Fruit fly (Drosophila melanogaster) whole organism, embryonic: Measurements from ENCODE around the gene kra.
A peak's percentile ranks its signal among the peaks of the same experiment; 100 is the strongest.

Source experiments
- BtbVII ChIP-seq: fragments of 200-800 bp; sonication (Bioruptor generic); optimal IDR thresholded peaks from 3 replicates; lab custom pipeline; 2017; ENCODE audit warnings: missing biosample characterization, mild to moderate bottlenecking, missing genetic modification characterization
- CG1233 ChIP-seq: fragments of 200-800 bp; sonication (Bioruptor generic); optimal IDR thresholded peaks from 4 replicates; lab custom pipeline; 2018; ENCODE audit warnings: missing biosample characterization, mild to moderate bottlenecking, missing genetic modification characterization
- CG14050 ChIP-seq: fragments of 200-800 bp; sonication (Bioruptor generic); IDR thresholded peaks from 3 replicates; pipeline ENCODE4 v1.3.6; 2022; ENCODE audit warnings: missing biosample characterization, missing genetic modification characterization
- CG14710 ChIP-seq: fragments of 200-800 bp; sonication (Bioruptor generic); optimal IDR thresholded peaks from 3 replicates; lab custom pipeline; 2019; ENCODE audit warnings: missing biosample characterization, mild to moderate bottlenecking, missing genetic modification characterization, moderate library complexity
- CG15479 ChIP-seq: fragments of 200-800 bp; sonication (Bioruptor generic); optimal IDR thresholded peaks from 3 replicates; lab custom pipeline; 2019; ENCODE audit warnings: missing biosample characterization, mild to moderate bottlenecking, missing genetic modification characterization, moderate library complexity
- CG15696 ChIP-seq: fragments of 200-800 bp; sonication (Bioruptor generic); optimal IDR thresholded peaks from 2 replicates; lab custom pipeline; 2019; ENCODE audit warnings: missing biosample characterization, mild to moderate bottlenecking, missing genetic modification characterization, moderate library complexity
- CG1603 ChIP-seq: fragments of 200-800 bp; sonication (Bioruptor generic); optimal IDR thresholded peaks from 2 replicates; lab custom pipeline; 2019; ENCODE audit warnings: missing biosample characterization, mild to moderate bottlenecking, missing genetic modification characterization, moderate library complexity
- CG17186 ChIP-seq: fragments of 200-800 bp; sonication (Bioruptor generic); optimal IDR thresholded peaks from 3 replicates; lab custom pipeline; 2017; ENCODE audit warnings: missing biosample characterization, missing genetic modification reagents, missing genetic modification characterization
- CG18262 ChIP-seq: fragments of 200-800 bp; optimal IDR thresholded peaks from 3 replicates; lab custom pipeline; 2019; ENCODE audit warnings: missing biosample characterization, mild to moderate bottlenecking, missing genetic modification characterization, moderate library complexity
- CG30403 ChIP-seq: fragments of 200-800 bp; sonication (Bioruptor generic); optimal IDR thresholded peaks from 3 replicates; lab custom pipeline; 2016; ENCODE audit warnings: missing biosample characterization, missing genetic modification characterization
- CG30431 ChIP-seq: fragments of 200-800 bp; sonication (Bioruptor generic); optimal IDR thresholded peaks from 2 replicates; lab custom pipeline; 2017; ENCODE audit warnings: missing biosample characterization, missing genetic modification characterization
- CG31365 ChIP-seq: fragments of 200-800 bp; sonication (Bioruptor generic); optimal IDR thresholded peaks from 2 replicates; lab custom pipeline; 2018; ENCODE audit warnings: missing biosample characterization, mild to moderate bottlenecking, missing genetic modification characterization
- CG4424 ChIP-seq: fragments of 200-800 bp; sonication (Bioruptor generic); optimal IDR thresholded peaks from 3 replicates; lab custom pipeline; 2016; ENCODE audit warnings: missing biosample characterization, missing genetic modification characterization
- CG6689 ChIP-seq: fragments of 200-800 bp; sonication (Bioruptor generic); IDR thresholded peaks from 2 replicates; pipeline ENCODE4 v1.3.6; 2022; ENCODE audit warnings: missing biosample characterization, missing genetic modification characterization
- CG7556 ChIP-seq: fragments of 200-800 bp; sonication (Bioruptor generic); optimal IDR thresholded peaks from 2 replicates; lab custom pipeline; 2017; ENCODE audit warnings: missing biosample characterization, mild to moderate bottlenecking, missing genetic modification characterization
- CG9932 ChIP-seq: fragments of 200-800 bp; sonication (Bioruptor generic); IDR thresholded peaks from 2 replicates; pipeline ENCODE4 v1.3.6; 2022; ENCODE audit warnings: missing biosample characterization, missing genetic modification characterization
- CoRest ChIP-seq: fragments of 200-800 bp; sonication (Bioruptor generic); optimal IDR thresholded peaks from 3 replicates; lab custom pipeline; 2018; ENCODE audit warnings: missing biosample characterization, mild to moderate bottlenecking, missing genetic modification characterization, moderate library complexity
- D19A ChIP-seq: fragments of 200-800 bp; optimal IDR thresholded peaks from 3 replicates; lab custom pipeline; 2019; ENCODE audit warnings: missing biosample characterization, mild to moderate bottlenecking, missing genetic modification characterization, moderate library complexity
- Dp ChIP-seq: fragments of 200-800 bp; sonication (Bioruptor generic); optimal IDR thresholded peaks from 2 replicates; lab custom pipeline; 2018; ENCODE audit warnings: missing biosample characterization, mild to moderate bottlenecking, missing genetic modification characterization, moderate library complexity
- Ets97D ChIP-seq: fragments of 200-800 bp; sonication (Bioruptor generic); optimal IDR thresholded peaks from 3 replicates; lab custom pipeline; 2016; ENCODE audit warnings: missing biosample characterization, missing genetic modification characterization
- HLHmδ ChIP-seq: fragments of 200-800 bp; sonication (Bioruptor generic); optimal IDR thresholded peaks from 2 replicates; lab custom pipeline; 2018; ENCODE audit warnings: missing biosample characterization, mild to moderate bottlenecking, missing genetic modification characterization, moderate library complexity
- Hey ChIP-seq: fragments of 200-800 bp; sonication (Bioruptor generic); optimal IDR thresholded peaks from 3 replicates; lab custom pipeline; 2018; ENCODE audit warnings: missing biosample characterization, mild to moderate bottlenecking, missing genetic modification characterization
- Hr39 ChIP-seq: fragments of >200 bp; optimal IDR thresholded peaks from 2 replicates; lab custom pipeline; 2017
- Kr ChIP-seq: fragments of 200-800 bp; sonication (Bioruptor generic); optimal IDR thresholded peaks from 2 replicates; lab custom pipeline; 2017; ENCODE audit warnings: missing biosample characterization, mild to moderate bottlenecking, missing genetic modification characterization
- NK7.1 ChIP-seq: fragments of 200-800 bp; sonication (Bioruptor generic); optimal IDR thresholded peaks from 3 replicates; lab custom pipeline; 2016; ENCODE audit warnings: missing biosample characterization, missing genetic modification characterization
- Nf-YC ChIP-seq: fragments of 200-800 bp; optimal IDR thresholded peaks from 3 replicates; lab custom pipeline; 2019; ENCODE audit warnings: missing biosample characterization, mild to moderate bottlenecking, missing genetic modification characterization, moderate library complexity
- Side ChIP-seq: fragments of 200-800 bp; sonication (Bioruptor generic); optimal IDR thresholded peaks from 2 replicates; lab custom pipeline; 2016; ENCODE audit warnings: missing biosample characterization, missing genetic modification characterization
- Sry-β ChIP-seq: fragments of 200-800 bp; sonication (Bioruptor generic); optimal IDR thresholded peaks from 2 replicates; lab custom pipeline; 2018; ENCODE audit warnings: missing biosample characterization, mild to moderate bottlenecking, missing genetic modification characterization, moderate library complexity
- Stat92E ChIP-seq, 3 experiments: fragments of >200 bp in 2 of 3; fragments of 200-800 bp in 1 of 3; sonication (Bioruptor generic) in 1 of 3; optimal IDR thresholded peaks; 2 replicates each; lab custom pipeline; 2017 to 2019; ENCODE audit warnings: missing biosample characterization in 3 of 3, missing genetic modification characterization in 3 of 3, mild to moderate bottlenecking in 1 of 3, moderate library complexity in 1 of 3
- YL-1 ChIP-seq: fragments of 200-800 bp; sonication (Bioruptor generic); optimal IDR thresholded peaks from 3 replicates; lab custom pipeline; 2017; ENCODE audit warnings: missing biosample characterization, mild to moderate bottlenecking, missing genetic modification characterization
- ato ChIP-seq: fragments of 200-800 bp; sonication (Bioruptor generic); IDR thresholded peaks from 2 replicates; pipeline ENCODE4 v1.3.6; 2022; ENCODE audit warnings: missing biosample characterization, missing genetic modification characterization; ENCODE audit not compliant: partially characterized antibody
- bbx ChIP-seq: fragments of 200-800 bp; sonication (Bioruptor generic); IDR thresholded peaks from 2 replicates; pipeline ENCODE4 v1.3.6; 2022; ENCODE audit warnings: missing biosample characterization, missing genetic modification characterization; ENCODE audit not compliant: partially characterized antibody
- crc ChIP-seq: fragments of 200-800 bp; sonication (Bioruptor generic); optimal IDR thresholded peaks from 2 replicates; lab custom pipeline; 2016; ENCODE audit warnings: missing biosample characterization, missing genetic modification characterization
- danr ChIP-seq: fragments of 200-800 bp; sonication (Bioruptor generic); IDR thresholded peaks from 2 replicates; pipeline ENCODE4 v1.3.6; 2022; ENCODE audit warnings: missing biosample characterization, missing genetic modification characterization
- dati ChIP-seq: fragments of 200-800 bp; sonication (Bioruptor generic); IDR thresholded peaks from 2 replicates; pipeline ENCODE4 v1.3.6; 2022; ENCODE audit warnings: missing biosample characterization, missing genetic modification characterization
- dmrt11E ChIP-seq: fragments of 200-800 bp; sonication (Bioruptor generic); optimal IDR thresholded peaks from 3 replicates; lab custom pipeline; 2018; ENCODE audit warnings: missing biosample characterization, mild to moderate bottlenecking, missing genetic modification characterization, moderate library complexity
- eve ChIP-seq, 2 experiments: fragments of >200 bp; optimal IDR thresholded peaks; 2 replicates each; lab custom pipeline; 2017; ENCODE audit warnings: missing biosample characterization in 2 of 2, missing genetic modification characterization in 2 of 2
- eyg ChIP-seq: fragments of 200-800 bp; sonication (Bioruptor generic); optimal IDR thresholded peaks from 3 replicates; lab custom pipeline; 2016; ENCODE audit warnings: missing biosample characterization, missing genetic modification characterization
- gem ChIP-seq: fragments of 200-800 bp; sonication (Bioruptor generic); optimal IDR thresholded peaks from 2 replicates; lab custom pipeline; 2019; ENCODE audit warnings: missing biosample characterization, mild to moderate bottlenecking, missing genetic modification characterization, moderate library complexity
- gsb-n ChIP-seq: fragments of 200-800 bp; sonication (Bioruptor generic); optimal IDR thresholded peaks from 3 replicates; lab custom pipeline; 2018; ENCODE audit warnings: missing biosample characterization, mild to moderate bottlenecking, missing genetic modification characterization
- ind ChIP-seq: fragments of 200-800 bp; sonication (Bioruptor generic); optimal IDR thresholded peaks from 3 replicates; lab custom pipeline; 2016; ENCODE audit warnings: missing biosample characterization, missing genetic modification characterization
- jumu ChIP-seq: fragments of 200-800 bp; sonication (Bioruptor generic); optimal IDR thresholded peaks from 3 replicates; lab custom pipeline; 2016; ENCODE audit warnings: missing biosample characterization, missing genetic modification characterization
- mirr ChIP-seq: fragments of 200-800 bp; sonication (Bioruptor generic); optimal IDR thresholded peaks from 3 replicates; lab custom pipeline; 2018; ENCODE audit warnings: missing biosample characterization, mild to moderate bottlenecking, missing genetic modification characterization
- otp ChIP-seq: fragments of 200-800 bp; sonication (Bioruptor generic); IDR thresholded peaks from 3 replicates; pipeline ENCODE4, ENCODE4 v1.3.6; 2022; ENCODE audit warnings: missing biosample characterization, missing genetic modification characterization
- prd ChIP-seq, 3 experiments: fragments of >200 bp in 2 of 3; fragments of 200-800 bp in 1 of 3; sonication (Bioruptor generic) in 1 of 3; optimal IDR thresholded peaks in 2 of 3; IDR thresholded peaks in 1 of 3; 2 replicates in 2 of 3; 3 replicates in 1 of 3; pipeline versions ENCODE4 v1.3.6 to Lab custom; 2017 to 2022; ENCODE audit warnings: missing biosample characterization in 1 of 3, missing genetic modification characterization in 1 of 3
- rib ChIP-seq: fragments of 200-800 bp; sonication (Bioruptor generic); IDR thresholded peaks from 2 replicates; pipeline ENCODE4 v1.3.6; 2022; ENCODE audit warnings: missing biosample characterization, missing genetic modification characterization
- sisA ChIP-seq: fragments of 200-800 bp; sonication (Bioruptor generic); IDR thresholded peaks from 2 replicates; pipeline ENCODE4 v1.3.6; 2022; ENCODE audit warnings: missing biosample characterization, missing genetic modification characterization
- tin ChIP-seq: fragments of 200-800 bp; sonication (Bioruptor generic); optimal IDR thresholded peaks from 3 replicates; lab custom pipeline; 2016; ENCODE audit warnings: missing biosample characterization, missing genetic modification characterization
- unc-4 ChIP-seq: fragments of 200-800 bp; sonication (Bioruptor generic); IDR thresholded peaks from 2 replicates; pipeline ENCODE4 v1.3.6; 2022; ENCODE audit warnings: missing biosample characterization, missing genetic modification characterization; ENCODE audit not compliant: partially characterized antibody
- vfl ChIP-seq: fragments of 200-800 bp; sonication (Bioruptor generic); optimal IDR thresholded peaks from 2 replicates; lab custom pipeline; 2016; ENCODE audit warnings: missing biosample characterization, missing genetic modification characterization
- wek ChIP-seq: fragments of 200-800 bp; sonication (Bioruptor generic); optimal IDR thresholded peaks from 3 replicates; lab custom pipeline; 2018; ENCODE audit warnings: missing biosample characterization, mild to moderate bottlenecking, missing genetic modification characterization, moderate library complexity

The kra gene

dm6 chr3R:5564775-5565190 lies 36.2 kb downstream of the kra start, which contains the start of the genes CG14671 and CG12746 (continued):
- TF ChIP-seq D19A (tag; lab: Kevin White, UChicago) (no peak), unc-4 (0 out of 2 replicates have a peak, but pooled peaks have one; percentile 41), CG1603 (peak; percentile 38), dmrt11E (tag; lab: Kevin White, UChicago) (no peak), jumu (GFP tag; lab: Kevin White, UChicago) (no peak), vfl (no peak), NK7.1 (GFP tag; lab: Kevin White, UChicago) (no peak), danr (no peak), CG6689 (GFP tag; lab: Robert Waterston, UW) (no peak), eyg (no peak), CG1233 (no peak), eve (GFP tag; optimal IDR thresholded peaks at IDR 0.05; lab: Kevin White, UChicago) (no peak), CG14710 (tag; lab: Kevin White, UChicago) (peak; percentile 18), Side (GFP tag; lab: Kevin White, UChicago) (no peak), gsb-n (no peak), Nf-YC (tag; lab: Kevin White, UChicago) (peak; percentile 66), ato (GFP tag; lab: Robert Waterston, UW) (0 out of 2 replicates have a peak, but pooled peaks have one; percentile 19), rib (GFP tag; lab: Robert Waterston, UW) (no peak), CG31365 (no peak), Hr39 (lab: Kevin White, UChicago) (no peak), YL-1 (peak; percentile 38), HLHmδ (GFP tag; lab: Kevin White, UChicago) (no peak), prd (optimal IDR thresholded peaks at IDR 0.05; lab: Kevin White, UChicago) (no peak), prd (GFP tag; IDR thresholded peaks at IDR 0.05; lab: Robert Waterston, UW) (no peak), CG30403 (GFP tag; lab: Kevin White, UChicago) (no peak), wek (GFP tag; lab: Kevin White, UChicago) (no peak), Stat92E (GFP tag; optimal IDR thresholded peaks at IDR 0.05; lab: Kevin White, UChicago) (no peak), CG18262 (tag; lab: Kevin White, UChicago) (no peak), otp (GFP tag; lab: Robert Waterston, UW) (0 out of 3 replicates have a peak, but pooled peaks have one; percentile 7), bbx (GFP tag; lab: Robert Waterston, UW) (peak; percentile 29; the same call in 1 of the 2 replicates), ind (GFP tag; lab: Kevin White, UChicago) (no peak), dati (no peak), BtbVII (GFP tag; lab: Kevin White, UChicago) (no peak), CoRest (tag; lab: Kevin White, UChicago) (peak; percentile 13), crc (GFP tag; lab: Kevin White, UChicago) (no peak), CG9932 (GFP tag; lab: Robert Waterston, UW) (no peak), gem (tag; lab: Kevin White, UChicago) (no peak), Kr (GFP tag; lab: Kevin White, UChicago) (no peak), CG4424 (GFP tag; lab: Kevin White, UChicago) (no peak), Hey (tag; lab: Kevin White, UChicago) (no peak), CG30431 (GFP tag; lab: Kevin White, UChicago) (no peak), CG14050 (GFP tag; lab: Robert Waterston, UW) (no peak), tin (GFP tag; lab: Kevin White, UChicago) (no peak), mirr (GFP tag; lab: Kevin White, UChicago) (peak; percentile 22), Ets97D (GFP tag; lab: Kevin White, UChicago) (no peak), CG7556 (GFP tag; lab: Kevin White, UChicago) (no peak), CG15696 (tag; lab: Kevin White, UChicago) (no peak), CG15479 (GFP tag; lab: Kevin White, UChicago) (peak; percentile 57), Sry-β (GFP tag; lab: Kevin White, UChicago) (peak; percentile 88), sisA (GFP tag; lab: Robert Waterston, UW) (no peak), Dp (GFP tag; lab: Kevin White, UChicago) (peak; percentile 60), CG17186 (GFP tag; lab: Kevin White, UChicago) (peak; percentile 26)
